Worm (Caenorhabditis elegans) whole organism, L2 larva: ENCODE measurements around the gene mfn-1.
A peak's percentile ranks its signal among the peaks of the same experiment; 100 is the strongest.

Source experiments
- C34F6.9 ChIP-seq: fragments of 150-350 bp; optimal IDR thresholded peaks from 2 replicates; lab custom pipeline; 2014; ENCODE audit warnings: missing biosample characterization, missing genetic modification characterization
- R02D3.7 ChIP-seq: fragments of 150-350 bp; optimal IDR thresholded peaks from 2 replicates; lab custom pipeline; 2014; ENCODE audit warnings: missing biosample characterization, missing genetic modification characterization
- Y55F3AM.14 ChIP-seq: fragments of 200-800 bp; sonication (Bioruptor generic); optimal IDR thresholded peaks from 2 replicates; lab custom pipeline; 2018; ENCODE audit warnings: mild to moderate bottlenecking, missing genetic modification characterization, missing compliant biosample characterization
- ZK546.5 ChIP-seq: sonication (generic microtip); optimal IDR thresholded peaks from 2 replicates; lab custom pipeline; 2017; ENCODE audit warnings: missing biosample characterization, missing genetic modification characterization
- ama-1 ChIP-seq: fragments of 150-350 bp; optimal IDR thresholded peaks from 2 replicates; lab custom pipeline; 2018; ENCODE audit warnings: inconsistent platforms
- blmp-1 ChIP-seq: sonication (generic microtip); optimal IDR thresholded peaks from 2 replicates; lab custom pipeline; 2017; ENCODE audit warnings: missing genetic modification characterization, mild to moderate bottlenecking, missing compliant biosample characterization, antibody characterized with exemption, moderate library complexity; ENCODE audit not compliant: insufficient read depth
- crh-2 ChIP-seq: sonication (generic microtip); optimal IDR thresholded peaks from 2 replicates; lab custom pipeline; 2017; ENCODE audit warnings: missing biosample characterization, missing genetic modification characterization
- dmd-4 ChIP-seq: sonication (generic microtip); optimal IDR thresholded peaks from 2 replicates; lab custom pipeline; 2017; ENCODE audit warnings: missing biosample characterization, missing genetic modification characterization
- egl-27 ChIP-seq: sonication (generic microtip); optimal IDR thresholded peaks from 3 replicates; lab custom pipeline; 2017; ENCODE audit warnings: missing biosample characterization, missing genetic modification reagents, missing genetic modification characterization
- elt-1 ChIP-seq: fragments of 150-350 bp; optimal IDR thresholded peaks from 2 replicates; lab custom pipeline; 2014; ENCODE audit warnings: missing biosample characterization, missing genetic modification characterization
- fos-1 ChIP-seq: fragments of 150-350 bp; optimal IDR thresholded peaks from 2 replicates; lab custom pipeline; 2014; ENCODE audit warnings: missing biosample characterization, missing genetic modification characterization
- gmeb-1 ChIP-seq: fragments of 150-350 bp; optimal IDR thresholded peaks from 2 replicates; lab custom pipeline; 2014; ENCODE audit warnings: missing biosample characterization, missing genetic modification characterization
- lin-11 ChIP-seq: fragments of 150-350 bp; sonication (generic microtip); optimal IDR thresholded peaks from 2 replicates; lab custom pipeline; 2014; ENCODE audit warnings: missing biosample characterization, missing genetic modification characterization, inconsistent platforms, mixed read lengths
- lin-39 ChIP-seq: fragments of 150-350 bp; optimal IDR thresholded peaks from 2 replicates; lab custom pipeline; 2014; ENCODE audit warnings: missing biosample characterization, missing genetic modification reagents, missing genetic modification characterization
- lsy-2 ChIP-seq, 2 experiments: fragments of 150-350 bp in 1 of 2; sonication (generic microtip) in 1 of 2; optimal IDR thresholded peaks; 2 replicates each; lab custom pipeline; 2014 to 2017; ENCODE audit warnings: missing biosample characterization in 2 of 2, missing genetic modification characterization in 2 of 2
- mab-5 ChIP-seq: fragments of 150-350 bp; optimal IDR thresholded peaks from 2 replicates; lab custom pipeline; 2014; ENCODE audit warnings: missing biosample characterization, missing genetic modification characterization
- mbf-1 ChIP-seq: sonication (generic microtip); optimal IDR thresholded peaks from 2 replicates; lab custom pipeline; 2017; ENCODE audit warnings: missing biosample characterization, missing genetic modification characterization
- mdl-1 ChIP-seq, 2 experiments: fragments of 150-350 bp in 1 of 2; sonication (generic microtip) in 1 of 2; optimal IDR thresholded peaks; 2 replicates each; lab custom pipeline; 2017; ENCODE audit warnings: missing biosample characterization in 2 of 2, missing genetic modification characterization in 2 of 2
- nhr-10 ChIP-seq: sonication (generic microtip); optimal IDR thresholded peaks from 2 replicates; lab custom pipeline; 2017; ENCODE audit warnings: missing biosample characterization, missing genetic modification characterization
- nhr-12 ChIP-seq: fragments of 150-350 bp; optimal IDR thresholded peaks from 2 replicates; lab custom pipeline; 2014; ENCODE audit warnings: missing biosample characterization, missing genetic modification characterization
- nhr-129 ChIP-seq: fragments of 150-350 bp; optimal IDR thresholded peaks from 2 replicates; lab custom pipeline; 2014; ENCODE audit warnings: missing biosample characterization, missing genetic modification characterization
- nhr-21 ChIP-seq: fragments of 150-350 bp; optimal IDR thresholded peaks from 2 replicates; lab custom pipeline; 2014; ENCODE audit warnings: missing biosample characterization, missing genetic modification characterization
- nhr-23 ChIP-seq: fragments of 150-350 bp; optimal IDR thresholded peaks from 2 replicates; lab custom pipeline; 2014; ENCODE audit warnings: missing biosample characterization, missing genetic modification reagents, missing genetic modification characterization
- nhr-237 ChIP-seq: fragments of 150-350 bp; optimal IDR thresholded peaks from 2 replicates; lab custom pipeline; 2014; ENCODE audit warnings: missing biosample characterization, missing genetic modification characterization
- nhr-25 ChIP-seq: fragments of 150-350 bp; sonication (generic microtip); optimal IDR thresholded peaks from 3 replicates; lab custom pipeline; 2014; ENCODE audit warnings: missing biosample characterization, missing genetic modification characterization
- nhr-6 ChIP-seq: fragments of 150-350 bp; optimal IDR thresholded peaks from 2 replicates; lab custom pipeline; 2014; ENCODE audit warnings: missing biosample characterization, missing genetic modification characterization
- peb-1 ChIP-seq: fragments of 150-350 bp; optimal IDR thresholded peaks from 2 replicates; lab custom pipeline; 2014; ENCODE audit warnings: missing biosample characterization, missing genetic modification characterization
- skn-1 ChIP-seq: sonication (generic microtip); optimal IDR thresholded peaks from 2 replicates; lab custom pipeline; 2017; ENCODE audit warnings: missing biosample characterization, missing genetic modification characterization
- sma-3 ChIP-seq: sonication (generic microtip); optimal IDR thresholded peaks from 2 replicates; lab custom pipeline; 2016; ENCODE audit warnings: missing genetic modification reagents, missing genetic modification characterization, missing compliant biosample characterization
- sma-9 ChIP-seq, 2 experiments: fragments of 150-350 bp in 1 of 2; sonication (generic microtip) in 1 of 2; optimal IDR thresholded peaks; 2 replicates each; lab custom pipeline; 2014 to 2016; ENCODE audit warnings: missing genetic modification characterization in 2 of 2, mild to moderate bottlenecking in 1 of 2, missing biosample characterization in 1 of 2, missing compliant biosample characterization in 1 of 2, missing genetic modification reagents in 1 of 2, moderate library complexity in 1 of 2
- snpc-4 ChIP-seq: fragments of 150-350 bp; optimal IDR thresholded peaks from 2 replicates; lab custom pipeline; 2014; ENCODE audit warnings: missing biosample characterization, missing genetic modification characterization
- unc-55 ChIP-seq: fragments of 150-350 bp; sonication (generic microtip); optimal IDR thresholded peaks from 3 replicates; lab custom pipeline; 2014; ENCODE audit warnings: missing biosample characterization, missing genetic modification reagents, missing genetic modification characterization
- unc-62 ChIP-seq: fragments of 150-350 bp; optimal IDR thresholded peaks from 2 replicates; lab custom pipeline; 2014; ENCODE audit warnings: missing biosample characterization, missing genetic modification reagents, missing genetic modification characterization
- zag-1 ChIP-seq: fragments of 150-350 bp; optimal IDR thresholded peaks from 2 replicates; lab custom pipeline; 2014; ENCODE audit warnings: missing biosample characterization, missing genetic modification characterization
- ztf-1 ChIP-seq: fragments of 200-800 bp; sonication (Bioruptor generic); conservative IDR thresholded peaks from 2 replicates; pipeline ENCODE4 v1.3.6; 2022; ENCODE audit warnings: missing genetic modification characterization, missing compliant biosample characterization
- ztf-11 ChIP-seq: sonication (generic microtip); optimal IDR thresholded peaks from 2 replicates; lab custom pipeline; 2017; ENCODE audit warnings: missing biosample characterization, missing genetic modification characterization
- ztf-4 ChIP-seq: fragments of 150-350 bp; optimal IDR thresholded peaks from 2 replicates; lab custom pipeline; 2014; ENCODE audit warnings: missing biosample characterization, missing genetic modification characterization

mfn-1 gene

ce11 chrII:11510373-11510772, 38.6 kb upstream of the mfn-1 start, which contains the start of gene npr-41:
TSS of gene npr-41 (plus strand) at chrII:11510673.
- TF ChIP-seq zag-1 (tag; lab: Kevin White, UChicago) (no peak), fos-1 (tag; lab: Kevin White, UChicago) (no peak), skn-1 (tag; lab: Kevin White, UChicago) (no peak), nhr-6 (no peak), nhr-10 (tag; lab: Kevin White, UChicago) (no peak), snpc-4 (no peak), Y55F3AM.14 (GFP tag; lab: Kevin White, UChicago) (no peak)

DNA sequence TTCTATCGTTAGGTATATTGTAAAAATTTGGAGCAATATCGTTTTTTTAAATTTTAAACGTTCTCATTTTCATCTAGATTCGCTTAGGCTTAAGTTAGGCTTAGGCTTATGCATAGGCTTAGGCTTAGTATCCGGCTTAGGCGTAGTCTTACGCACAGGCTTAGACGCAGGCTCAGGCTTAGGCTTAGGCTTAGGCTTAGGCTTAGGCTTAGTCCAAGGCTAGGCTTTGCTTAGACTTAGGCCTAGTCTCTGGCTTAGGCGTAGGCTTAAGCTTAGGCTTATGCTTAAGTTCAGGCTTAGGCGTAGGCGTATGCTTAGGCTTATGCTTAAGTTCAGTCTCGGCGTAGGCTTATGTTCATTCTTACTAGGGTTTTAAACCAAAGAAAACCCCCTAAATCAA, 31.9 kb upstream of the mfn-1 start:
- TF ChIP-seq mbf-1 (tag; lab: Kevin White, UChicago) (no peak), ztf-4 (tag; lab: Kevin White, UChicago) (no peak), elt-1 (tag; lab: Kevin White, UChicago) (no peak), blmp-1 (tag; lab: Kevin White, UChicago) (no peak), nhr-237 (tag; lab: Kevin White, UChicago) (no peak), fos-1 (tag; lab: Kevin White, UChicago) (no peak), ztf-11 (tag; lab: Kevin White, UChicago) (no peak), peb-1 (tag; lab: Kevin White, UChicago) (no peak), crh-2 (tag; lab: Kevin White, UChicago) (no peak), lin-11 (no peak), unc-55 (GFP tag; lab: Kevin White, UChicago) (no peak), sma-3 (GFP tag; lab: Kevin White, UChicago) (no peak), nhr-129 (tag; lab: Kevin White, UChicago) (no peak), unc-62 (no peak), gmeb-1 (tag; lab: Kevin White, UChicago) (no peak), ama-1 (lab: Kevin White, UChicago) (no peak), R02D3.7 (tag; lab: Kevin White, UChicago) (no peak), lin-39 (no peak), egl-27 (tag; lab: Kevin White, UChicago) (no peak)

DNA sequence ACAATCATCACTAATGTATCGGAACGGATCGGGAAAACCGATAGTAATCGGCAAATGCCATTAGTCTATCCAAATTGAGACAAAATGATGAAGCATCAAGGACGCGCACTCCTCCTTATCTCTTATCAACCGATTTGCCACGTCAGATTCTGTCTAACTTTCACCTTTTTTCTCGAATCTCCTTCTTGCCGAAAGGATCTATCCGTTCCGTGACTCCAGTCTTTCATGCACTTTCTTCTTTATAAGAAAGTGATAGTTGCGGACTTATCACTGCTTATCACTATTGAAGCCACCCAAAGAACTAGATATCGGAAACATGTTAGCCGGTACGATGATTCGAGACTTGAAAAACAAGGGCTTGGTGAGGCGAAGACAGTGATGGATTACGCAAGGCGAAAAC, 30.1 kb upstream of the mfn-1 start:
- no peak for TF ChIP-seq ztf-1
- TF ChIP-seq fos-1 (tag; lab: Kevin White, UChicago), result peak; percentile 36
- peak; percentile 56 for TF ChIP-seq sma-9 (GFP tag; optimal IDR thresholded peaks at IDR 0.05; lab: Kevin White, UChicago)
- no peak for TF ChIP-seq sma-9 (tag; optimal IDR thresholded peaks at IDR 0.05; lab: Kevin White, UChicago)
- TF ChIP-seq mbf-1 (tag; lab: Kevin White, UChicago), result no peak
- peak in 1 of 2 experiments; percentile 12 for TF ChIP-seq lsy-2 (tag; optimal IDR thresholded peaks at IDR 0.05; lab: Kevin White, UChicago)
- TF ChIP-seq blmp-1 (tag; lab: Kevin White, UChicago), result peak; percentile 90
- TF ChIP-seq dmd-4 (tag; lab: Kevin White, UChicago), result no peak
- TF ChIP-seq nhr-25 (tag; lab: Kevin White, UChicago), result peak; percentile 7
- TF ChIP-seq nhr-12, result no peak
- peak; percentile 5 for TF ChIP-seq crh-2 (tag; lab: Kevin White, UChicago)
- peak; percentile 84 for TF ChIP-seq nhr-21 (tag; lab: Kevin White, UChicago)

DNA sequence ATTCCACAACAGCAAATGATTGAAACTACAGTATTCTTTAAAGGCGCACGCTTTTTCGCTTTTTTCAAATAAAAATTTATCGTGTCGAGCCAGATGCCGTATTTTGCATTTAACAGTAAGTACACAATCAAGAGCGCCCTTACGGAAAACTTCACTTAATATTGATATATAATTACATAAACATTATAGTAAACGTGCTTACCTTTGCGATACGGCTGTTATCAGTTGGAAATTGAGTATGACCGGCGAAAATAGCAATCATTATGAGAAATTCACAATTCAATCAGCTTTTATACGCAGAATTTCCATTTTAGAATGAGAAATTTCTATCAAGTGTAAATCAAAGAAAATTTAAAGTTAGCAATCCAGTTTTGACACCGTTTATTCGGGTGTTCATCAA, 28.4 kb upstream of the mfn-1 start, which contains the start of gene B0334.20:
B0334.20 (minus strand) TSS at position 262 of the 400 bp plus-strand sequence.
- TF ChIP-seq Y55F3AM.14 (GFP tag; lab: Kevin White, UChicago), result no peak
- peak; percentile 53 for TF ChIP-seq fos-1 (tag; lab: Kevin White, UChicago)
- no peak for TF ChIP-seq gmeb-1 (tag; lab: Kevin White, UChicago)
- no peak for TF ChIP-seq blmp-1 (tag; lab: Kevin White, UChicago)
- no peak for TF ChIP-seq nhr-12
- no peak for TF ChIP-seq egl-27 (tag; lab: Kevin White, UChicago)

DNA sequence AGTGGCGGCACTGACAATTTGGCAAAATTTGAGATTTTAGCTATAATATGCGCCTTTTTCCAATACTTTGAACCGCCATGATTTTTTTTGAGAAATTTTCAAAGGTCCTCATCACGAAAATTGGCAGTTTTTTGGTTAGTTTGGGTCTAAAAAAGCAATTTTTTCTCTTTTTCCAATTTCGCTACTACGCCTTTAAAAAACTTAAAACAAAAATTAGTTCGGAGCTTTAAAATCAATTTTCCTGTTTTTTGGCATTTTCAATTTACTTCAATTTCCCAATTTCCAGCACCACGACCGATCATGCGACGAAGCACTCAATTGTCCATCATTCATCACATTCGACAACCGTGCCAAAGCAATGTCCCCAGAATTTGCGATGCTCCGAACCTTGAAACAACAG, 25.5 kb upstream of the mfn-1 start, which contains the start of gene B0334.5:
B0334.5 (plus strand) TSS at position 301 of the 400 bp plus-strand sequence.
- TF ChIP-seq egl-27 (tag; lab: Kevin White, UChicago) (no peak), sma-3 (GFP tag; lab: Kevin White, UChicago) (no peak), nhr-23 (no peak), C34F6.9 (tag; lab: Kevin White, UChicago) (no peak), snpc-4 (no peak), ZK546.5 (tag; lab: Kevin White, UChicago) (no peak), mab-5 (tag; lab: Kevin White, UChicago) (no peak), mdl-1 (tag; optimal IDR thresholded peaks at IDR 0.05; lab: Kevin White, UChicago) (no peak)
